Worm (Caenorhabditis elegans) whole organism, young adult: ENCODE results near the gene sul-1.
A peak's percentile ranks its signal among the peaks of the same experiment; 100 is the strongest.

Experiments used
- akir-1 ChIP-seq: fragments of 200-800 bp; sonication (Bioruptor generic); optimal IDR thresholded peaks from 2 replicates; lab custom pipeline; 2018; ENCODE audit warnings: mild to moderate bottlenecking, missing genetic modification characterization, moderate library complexity, missing compliant biosample characterization
- ama-1 ChIP-seq, 3 experiments: fragments of 150-350 bp in 1 of 3; sonication (generic microtip) in 2 of 3; optimal IDR thresholded peaks; 2 replicates each; lab custom pipeline; 2014 to 2018; ENCODE audit warnings: missing biosample characterization in 2 of 3, missing genetic modification characterization in 2 of 3, missing genetic modification reagents in 2 of 3
- athp-1 ChIP-seq: sonication (generic microtip); optimal IDR thresholded peaks from 2 replicates; lab custom pipeline; 2017; ENCODE audit warnings: mild to moderate bottlenecking, missing genetic modification characterization, missing compliant biosample characterization
- ceh-27 ChIP-seq: fragments of 200-800 bp; sonication (Bioruptor generic); optimal IDR thresholded peaks from 2 replicates; lab custom pipeline; 2018; ENCODE audit warnings: mild to moderate bottlenecking, missing genetic modification characterization, moderate library complexity, missing compliant biosample characterization
- dpff-1 ChIP-seq: sonication (generic microtip); optimal IDR thresholded peaks from 2 replicates; lab custom pipeline; 2017; ENCODE audit warnings: mild to moderate bottlenecking, missing genetic modification characterization, missing compliant biosample characterization
- madf-3 ChIP-seq: fragments of 200-800 bp; sonication (Bioruptor generic); IDR thresholded peaks from 2 replicates; pipeline ENCODE4 v1.3.6; 2022; ENCODE audit warnings: missing genetic modification reagents, missing genetic modification characterization, missing compliant biosample characterization
- nfya-2 ChIP-seq: fragments of 200-800 bp; sonication (Bioruptor generic); IDR thresholded peaks from 2 replicates; pipeline ENCODE4 v1.3.6; 2022; ENCODE audit warnings: missing genetic modification reagents, missing genetic modification characterization, missing compliant biosample characterization
- nhr-80 ChIP-seq: sonication (generic microtip); optimal IDR thresholded peaks from 2 replicates; lab custom pipeline; 2016; ENCODE audit warnings: missing genetic modification characterization, missing compliant biosample characterization
- nhr-90 ChIP-seq: sonication (generic microtip); optimal IDR thresholded peaks from 2 replicates; lab custom pipeline; 2016; ENCODE audit warnings: missing genotype, mild to moderate bottlenecking, missing genetic modification characterization, missing compliant biosample characterization
- pha-4 ChIP-seq: fragments of 150-350 bp; sonication (generic microtip); optimal IDR thresholded peaks from 2 replicates; lab custom pipeline; 2014; ENCODE audit warnings: missing biosample characterization, missing genetic modification reagents, missing genetic modification characterization
- sea-2 ChIP-seq: fragments of 200-800 bp; sonication (Bioruptor generic); IDR thresholded peaks from 2 replicates; pipeline ENCODE4 v1.3.6; 2022; ENCODE audit warnings: missing genetic modification characterization, missing compliant biosample characterization
- snpc-4 ChIP-seq, 5 experiments: fragments of 150-350 bp in 1 of 5; sonication (generic microtip) in 4 of 5; optimal IDR thresholded peaks; 2 replicates each; lab custom pipeline; 2014 to 2018; ENCODE audit warnings: missing genetic modification characterization in 5 of 5, missing biosample characterization in 3 of 5, antibody characterized with exemption in 2 of 5, mild to moderate bottlenecking in 2 of 5, missing compliant biosample characterization in 2 of 5, missing genotype in 2 of 5, moderate library complexity in 2 of 5, missing genetic modification reagents in 1 of 5
- unc-62 ChIP-seq: fragments of 150-350 bp; optimal IDR thresholded peaks from 2 replicates; lab custom pipeline; 2014; ENCODE audit warnings: missing biosample characterization, missing genetic modification reagents, missing genetic modification characterization
- zfh-2 ChIP-seq: fragments of 200-800 bp; sonication (Bioruptor generic); conservative IDR thresholded peaks from 2 replicates; pipeline ENCODE4 v1.3.6; 2022; ENCODE audit warnings: missing genetic modification reagents, missing genetic modification characterization, missing compliant biosample characterization

DNA sequence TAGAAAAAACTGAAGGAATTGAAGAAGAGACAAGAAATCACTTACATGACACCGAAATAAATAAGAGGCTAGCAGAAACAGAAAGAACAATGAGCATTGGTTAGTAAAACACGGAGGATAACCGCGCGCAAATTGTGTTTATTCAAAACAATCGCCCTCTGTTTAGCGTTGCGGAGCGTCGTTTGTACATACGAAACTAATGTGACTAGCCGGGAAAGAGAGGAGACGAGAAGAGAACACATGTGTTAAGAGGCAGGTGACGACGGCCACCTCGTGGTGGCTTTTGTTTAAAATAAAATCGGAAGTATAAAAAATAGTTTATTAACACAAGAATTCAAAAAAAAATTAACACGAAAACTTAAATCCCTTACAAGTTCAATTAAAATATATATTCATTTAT, 24.9 kb downstream of the sul-1 start, which contains the start of gene F40F4.7:
- TF ChIP-seq ceh-27 (GFP tag; lab: Kevin White, UChicago) (peak; percentile 32), nfya-2 (no peak), dpff-1 (tag; lab: Kevin White, UChicago) (no peak), pha-4 (peak; percentile 5), akir-1 (GFP tag; lab: Kevin White, UChicago) (no peak), nhr-90 (tag; lab: Kevin White, UChicago) (no peak), ama-1 (optimal IDR thresholded peaks at IDR 0.05; lab: Kevin White, UChicago) (no peak), ama-1 (GFP tag; optimal IDR thresholded peaks at IDR 0.05; lab: Kevin White, UChicago) (no peak), nhr-80 (tag; lab: Kevin White, UChicago) (peak; percentile 69), athp-1 (no peak), unc-62 (GFP tag; lab: Kevin White, UChicago) (no peak), snpc-4 (GFP tag; optimal IDR thresholded peaks at IDR 0.05; lab: Kevin White, UChicago) (no peak), snpc-4 (tag; optimal IDR thresholded peaks at IDR 0.05; lab: Kevin White, UChicago) (no peak), zfh-2 (GFP tag; lab: Robert Waterston, UW) (no peak), sea-2 (GFP tag; lab: Robert Waterston, UW) (no peak), madf-3 (GFP tag; lab: Robert Waterston, UW) (no peak)
